Fruit fly (Drosophila melanogaster): ENCODE data around the gene CG6126.
A peak's percentile ranks its signal among the peaks of the same experiment; 100 is the strongest.

CG6126 gene

dm6 chr3R:16227074-16227473 lies 24.2 kb upstream of the CG6126 start:
- no peak for TF ChIP-seq CG17801 (GFP tag; optimal IDR thresholded peaks at IDR 0.05; ENCODE audit: partially characterized antibody)

DNA sequence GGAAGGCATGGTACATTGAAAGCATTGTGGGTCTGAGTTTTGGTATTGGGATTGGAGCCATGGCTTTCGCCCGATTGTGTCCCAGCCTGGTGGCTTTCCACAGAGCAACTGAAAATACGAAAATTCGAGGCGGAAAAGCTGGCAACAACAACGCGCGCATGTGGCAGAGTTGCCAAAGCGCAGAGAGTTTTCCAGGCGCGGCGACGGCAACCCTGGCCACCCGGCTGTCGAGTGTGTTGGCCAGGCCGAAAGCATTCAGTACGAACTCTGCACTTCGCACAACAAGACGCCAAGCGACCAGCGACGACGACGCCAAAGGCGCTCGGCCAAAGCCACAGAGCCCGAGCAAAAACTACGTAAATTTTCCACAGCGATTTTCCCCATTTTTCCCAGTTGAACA lies 22.9 kb upstream of the CG6126 start:
- no peak for TF ChIP-seq CG17801 (GFP tag; optimal IDR thresholded peaks at IDR 0.05; ENCODE audit: partially characterized antibody)

- TF ChIP-seq CG17801 (GFP tag; optimal IDR thresholded peaks at IDR 0.05; ENCODE audit: partially characterized antibody) = no peak
These were observed 22.5 kb upstream of the CG6126 start, which contains the start of gene tara for dm6 chr3R:16225351-16225750. Gene tara, plus strand, starts transcription at chr3R:16225651.

- peak; percentile 86 for TF ChIP-seq CG17801 (GFP tag; optimal IDR thresholded peaks at IDR 0.05; ENCODE audit: partially characterized antibody)
These were observed 21.7 kb upstream of the CG6126 start for dm6 chr3R:16224415-16225165.

DNA sequence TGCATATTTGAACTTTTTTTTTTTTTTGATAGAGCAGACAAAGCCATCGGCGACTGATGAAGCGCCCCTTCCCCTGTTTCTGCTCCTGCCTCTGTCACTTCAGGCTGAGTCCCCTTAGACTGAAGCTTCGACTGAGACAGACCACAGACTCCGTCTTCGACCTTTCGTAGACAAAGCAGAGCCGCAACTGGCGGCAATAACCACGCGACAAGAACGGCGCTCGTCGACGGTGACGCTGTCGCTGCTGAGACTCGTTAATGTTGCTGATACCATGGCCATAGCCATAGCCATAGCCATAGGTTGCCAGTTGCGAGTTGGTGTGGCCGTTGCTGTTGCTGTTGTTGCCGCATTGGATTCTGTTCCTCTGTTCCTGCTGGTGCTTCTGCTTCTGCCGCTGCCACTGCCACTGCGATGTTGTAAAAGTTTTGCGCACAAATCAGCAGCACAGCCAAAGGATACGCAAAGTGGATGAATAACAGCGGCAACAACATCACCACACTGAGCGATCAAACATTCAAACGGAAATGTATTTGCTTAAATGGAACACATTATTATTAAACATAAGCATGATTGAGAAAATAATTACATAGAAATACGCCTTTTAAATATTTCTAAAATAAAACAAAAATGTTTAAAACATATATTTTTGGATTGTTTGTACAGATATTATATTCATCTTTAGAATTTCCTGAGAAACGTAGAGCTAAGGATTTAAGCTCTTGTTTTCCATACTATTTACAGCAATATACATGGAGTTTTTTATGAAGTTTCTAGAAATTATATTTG lies 20.6 kb upstream of the CG6126 start:
- no peak for TF ChIP-seq CG17801 (GFP tag; optimal IDR thresholded peaks at IDR 0.05; ENCODE audit: partially characterized antibody)

- peak; percentile 30 for TF ChIP-seq CG17801 (GFP tag; optimal IDR thresholded peaks at IDR 0.05; ENCODE audit: partially characterized antibody)
These were observed 19.5 kb upstream of the CG6126 start for dm6 chr3R:16222300-16222903.

- no peak for TF ChIP-seq CG17801 (GFP tag; optimal IDR thresholded peaks at IDR 0.05; ENCODE audit: partially characterized antibody)
These were observed 18.7 kb upstream of the CG6126 start for dm6 chr3R:16221359-16222299.

- no peak for TF ChIP-seq CG17801 (GFP tag; optimal IDR thresholded peaks at IDR 0.05; ENCODE audit: partially characterized antibody)
These were observed 18.0 kb upstream of the CG6126 start for dm6 chr3R:16220854-16221253.

DNA sequence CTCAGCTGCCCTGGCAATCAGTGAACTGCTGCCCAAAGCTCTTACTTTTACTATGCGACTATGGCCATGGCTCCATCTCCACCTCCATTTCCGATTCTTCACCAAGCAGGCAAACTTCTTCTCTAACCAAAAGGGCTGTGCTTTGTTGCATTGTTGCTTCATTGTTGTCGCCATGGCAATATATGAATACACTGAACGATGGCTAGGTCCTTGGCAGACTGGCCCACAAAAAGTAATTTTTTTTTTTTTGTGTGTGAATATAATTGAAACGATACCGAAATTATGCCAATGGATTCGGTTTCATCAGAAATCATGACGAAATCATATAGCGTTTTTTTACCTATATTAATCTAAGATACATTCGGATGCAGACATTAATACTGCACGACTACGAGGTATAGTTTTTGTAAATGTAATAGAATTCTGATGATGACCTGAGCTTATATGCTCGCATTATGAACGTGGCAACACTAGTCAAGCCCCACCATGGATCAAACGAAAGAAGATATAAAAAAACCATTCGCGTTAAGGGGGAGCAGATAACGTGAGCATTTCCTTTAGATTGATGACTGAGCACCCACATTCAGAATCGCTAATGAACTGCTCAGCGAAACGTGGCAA lies 17.3 kb upstream of the CG6126 start:
- no peak for TF ChIP-seq CG17801 (GFP tag; optimal IDR thresholded peaks at IDR 0.05; ENCODE audit: partially characterized antibody)

DNA sequence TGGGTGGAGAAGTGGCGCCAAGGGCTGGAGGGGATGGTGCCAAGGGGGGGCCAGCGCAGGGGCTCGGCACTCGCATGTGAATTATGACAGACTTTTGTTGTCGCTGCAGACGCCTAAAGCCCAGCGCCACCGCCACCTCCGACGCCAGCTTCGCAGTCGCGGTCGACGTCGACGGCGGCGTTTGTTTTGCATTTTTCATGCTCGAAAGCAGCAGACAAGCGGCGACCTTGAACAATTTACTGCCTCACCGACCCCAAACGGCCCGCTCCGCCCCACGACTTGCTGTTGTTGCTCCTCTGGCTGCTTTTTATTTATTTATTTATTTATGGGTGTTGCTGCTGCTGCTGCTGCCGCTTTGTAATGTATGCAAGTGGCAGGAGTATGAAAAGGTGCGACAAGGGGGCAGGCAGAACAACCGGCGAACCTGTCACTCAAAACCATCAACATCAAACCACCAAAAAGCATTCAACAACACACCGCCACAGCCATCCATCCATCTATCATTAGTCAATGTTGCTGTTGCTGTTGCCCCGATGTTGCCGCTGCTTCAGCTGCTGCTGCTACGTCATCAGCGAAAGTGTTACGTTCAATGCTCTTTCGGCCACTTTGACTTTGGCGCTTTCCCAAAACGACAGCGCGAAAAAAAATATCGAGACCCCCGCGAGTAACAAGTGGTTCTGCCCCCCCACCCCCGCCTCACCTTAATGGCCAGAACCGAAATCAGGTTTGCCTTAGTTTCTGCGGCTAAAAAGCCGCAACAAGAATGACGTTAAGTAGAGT lies 15.6 kb upstream of the CG6126 start:
- TF ChIP-seq CG17801 (GFP tag; optimal IDR thresholded peaks at IDR 0.05; ENCODE audit: partially characterized antibody) = no peak

dm6 chr3R:16217368-16217767 lies 14.5 kb upstream of the CG6126 start:
- TF ChIP-seq CG17801 (GFP tag; optimal IDR thresholded peaks at IDR 0.05; ENCODE audit: partially characterized antibody) = no peak

DNA sequence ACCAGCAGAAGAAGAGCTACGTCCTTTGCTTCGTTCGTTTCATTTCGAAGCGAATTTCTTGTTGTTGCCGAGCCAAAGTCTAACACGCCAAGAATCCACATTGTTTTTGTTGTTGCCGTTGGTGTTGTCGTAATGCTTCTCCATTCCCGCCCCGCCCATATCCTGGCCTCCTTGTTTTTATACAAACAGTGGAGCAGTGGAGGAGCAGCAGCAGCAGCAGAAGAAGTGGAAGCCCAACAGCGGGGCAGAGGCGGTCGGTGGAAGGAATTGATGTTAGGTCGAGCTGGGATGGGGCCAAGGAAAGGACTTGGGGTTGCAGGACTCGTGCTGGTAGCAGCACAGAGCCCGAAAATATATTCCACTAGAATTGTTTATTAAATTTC lies 12.4 kb upstream of the CG6126 start:
- no peak for TF ChIP-seq CG17801 (GFP tag; optimal IDR thresholded peaks at IDR 0.05; ENCODE audit: partially characterized antibody)

DNA sequence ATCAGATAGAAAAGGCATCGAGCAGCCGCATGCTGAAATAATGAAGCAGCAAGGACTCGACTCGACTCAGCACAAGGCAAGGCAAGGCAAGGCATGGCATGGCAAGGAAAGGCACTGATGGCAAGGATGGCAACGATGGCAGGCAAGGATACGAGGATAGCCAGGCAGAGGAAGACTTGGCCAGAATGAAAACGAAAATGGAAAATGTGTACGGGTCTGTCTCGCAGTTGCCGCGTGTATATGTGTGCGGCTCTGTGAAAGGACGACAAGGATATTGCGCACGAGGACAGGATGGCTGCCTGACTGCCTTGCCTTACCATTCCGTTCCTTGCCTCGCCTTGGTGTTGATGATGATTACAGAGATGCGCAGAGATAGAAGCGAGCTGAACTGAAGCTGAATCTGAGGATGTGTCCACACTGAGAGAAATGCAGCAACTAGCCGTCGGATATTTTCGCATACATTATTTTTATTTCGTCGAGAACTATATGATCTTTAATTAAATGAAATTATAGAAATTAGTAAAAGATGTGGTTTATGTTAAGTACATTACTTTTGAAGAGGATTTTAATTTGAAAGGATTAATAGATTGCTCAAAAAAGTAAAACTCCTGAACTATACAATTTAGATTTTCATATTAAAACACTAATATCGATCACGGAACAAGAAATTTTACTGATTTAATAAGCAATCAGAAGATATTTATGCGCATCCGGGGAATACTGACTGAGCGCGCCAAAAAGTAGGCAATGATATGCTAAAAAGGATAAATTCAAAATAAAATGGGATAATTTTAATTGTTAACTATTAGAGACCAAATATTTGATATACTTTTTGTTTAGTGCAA lies 11.8 kb upstream of the CG6126 start:
- TF ChIP-seq CG17801 (GFP tag; optimal IDR thresholded peaks at IDR 0.05; ENCODE audit: partially characterized antibody) = no peak

Measured in ovary, adult (tissue).